Worm (Caenorhabditis elegans) whole organism, young adult: ENCODE measurements around the gene srh-2.
A peak's percentile ranks its signal among the peaks of the same experiment; 100 is the strongest.

Source experiments
- C06A6.2 ChIP-seq: fragments of 200-800 bp; sonication (Bioruptor generic); conservative IDR thresholded peaks from 2 replicates; pipeline ENCODE4 v1.3.6; 2022; ENCODE audit warnings: missing genetic modification characterization, missing compliant biosample characterization
- D2030.7 ChIP-seq: fragments of 200-800 bp; sonication (Bioruptor generic); IDR thresholded peaks from 2 replicates; pipeline ENCODE4 v1.3.6; 2022; ENCODE audit warnings: missing genetic modification reagents, missing genetic modification characterization, missing compliant biosample characterization
- F22D6.2 ChIP-seq: sonication (generic microtip); optimal IDR thresholded peaks from 2 replicates; lab custom pipeline; 2016; ENCODE audit warnings: mild to moderate bottlenecking, missing genetic modification characterization, missing compliant biosample characterization
- F37B4.10 ChIP-seq: fragments of 200-800 bp; sonication (Bioruptor generic); IDR thresholded peaks from 2 replicates; pipeline ENCODE4 v1.3.6; 2022; ENCODE audit warnings: missing genetic modification characterization, missing compliant biosample characterization
- F52B5.7 ChIP-seq: sonication (generic microtip); optimal IDR thresholded peaks from 2 replicates; lab custom pipeline; 2016; ENCODE audit warnings: mild to moderate bottlenecking, missing genetic modification characterization, missing compliant biosample characterization
- K12H6.12 ChIP-seq: fragments of 200-800 bp; sonication (Bioruptor generic); optimal IDR thresholded peaks from 2 replicates; lab custom pipeline; 2018; ENCODE audit warnings: mild to moderate bottlenecking, missing genetic modification characterization, missing compliant biosample characterization
- T26A5.8 ChIP-seq: sonication (generic microtip); optimal IDR thresholded peaks from 2 replicates; lab custom pipeline; 2016; ENCODE audit warnings: missing genetic modification characterization, missing compliant biosample characterization
- Y53G8AR.9 ChIP-seq: fragments of 200-800 bp; sonication (Bioruptor generic); conservative IDR thresholded peaks from 2 replicates; pipeline ENCODE4 v1.3.6; 2022; ENCODE audit warnings: missing genetic modification reagents, missing genetic modification characterization, missing compliant biosample characterization
- Y79H2A.3 ChIP-seq: fragments of 200-800 bp; sonication (Bioruptor generic); conservative IDR thresholded peaks from 2 replicates; pipeline ENCODE4 v1.3.6; 2022; ENCODE audit warnings: missing genetic modification reagents, missing genetic modification characterization, missing compliant biosample characterization
- ZK185.1 ChIP-seq: sonication (generic microtip); optimal IDR thresholded peaks from 2 replicates; lab custom pipeline; 2016; ENCODE audit warnings: mild to moderate bottlenecking, missing genetic modification characterization, missing compliant biosample characterization; ENCODE audit not compliant: poor library complexity, severe bottlenecking
- akir-1 ChIP-seq: fragments of 200-800 bp; sonication (Bioruptor generic); optimal IDR thresholded peaks from 2 replicates; lab custom pipeline; 2018; ENCODE audit warnings: mild to moderate bottlenecking, missing genetic modification characterization, moderate library complexity, missing compliant biosample characterization
- ama-1 ChIP-seq, 3 experiments: fragments of 150-350 bp in 1 of 3; sonication (generic microtip) in 2 of 3; optimal IDR thresholded peaks; 2 replicates each; lab custom pipeline; 2014 to 2018; ENCODE audit warnings: missing biosample characterization in 2 of 3, missing genetic modification characterization in 2 of 3, missing genetic modification reagents in 2 of 3
- atf-7 ChIP-seq: sonication (generic microtip); optimal IDR thresholded peaks from 2 replicates; lab custom pipeline; 2017; ENCODE audit warnings: mild to moderate bottlenecking, missing genetic modification characterization, missing compliant biosample characterization
- athp-1 ChIP-seq: sonication (generic microtip); optimal IDR thresholded peaks from 2 replicates; lab custom pipeline; 2017; ENCODE audit warnings: mild to moderate bottlenecking, missing genetic modification characterization, missing compliant biosample characterization
- attf-5 ChIP-seq: fragments of 200-800 bp; sonication (Bioruptor generic); optimal IDR thresholded peaks from 2 replicates; lab custom pipeline; 2018; ENCODE audit warnings: mild to moderate bottlenecking, missing genetic modification characterization, missing compliant biosample characterization
- attf-6 ChIP-seq: fragments of 200-800 bp; sonication (Bioruptor generic); IDR thresholded peaks from 2 replicates; pipeline ENCODE4 v1.3.6; 2022; ENCODE audit warnings: missing genetic modification reagents, missing genetic modification characterization, missing compliant biosample characterization
- ccch-3 ChIP-seq: fragments of 200-800 bp; sonication (Bioruptor generic); optimal IDR thresholded peaks from 2 replicates; lab custom pipeline; 2018; ENCODE audit warnings: mild to moderate bottlenecking, missing genetic modification characterization, missing compliant biosample characterization
- ceh-27 ChIP-seq: fragments of 200-800 bp; sonication (Bioruptor generic); optimal IDR thresholded peaks from 2 replicates; lab custom pipeline; 2018; ENCODE audit warnings: mild to moderate bottlenecking, missing genetic modification characterization, moderate library complexity, missing compliant biosample characterization
- ceh-79 ChIP-seq: sonication (generic microtip); optimal IDR thresholded peaks from 2 replicates; lab custom pipeline; 2017; ENCODE audit warnings: mild to moderate bottlenecking, missing genetic modification characterization, missing compliant biosample characterization
- ceh-91 ChIP-seq: fragments of 200-800 bp; sonication (Bioruptor generic); IDR thresholded peaks from 2 replicates; pipeline ENCODE4 v1.3.6; 2022; ENCODE audit warnings: missing genetic modification reagents, missing genetic modification characterization, missing compliant biosample characterization
- chd-7 ChIP-seq: sonication (generic microtip); optimal IDR thresholded peaks from 2 replicates; lab custom pipeline; 2016; ENCODE audit warnings: mild to moderate bottlenecking, missing genetic modification characterization, moderate library complexity, missing compliant biosample characterization
- dpff-1 ChIP-seq: sonication (generic microtip); optimal IDR thresholded peaks from 2 replicates; lab custom pipeline; 2017; ENCODE audit warnings: mild to moderate bottlenecking, missing genetic modification characterization, missing compliant biosample characterization
- dpl-1 ChIP-seq: fragments of 150-350 bp; optimal IDR thresholded peaks from 2 replicates; lab custom pipeline; 2014; ENCODE audit warnings: missing biosample characterization, missing genetic modification reagents, missing genetic modification characterization
- efl-1 ChIP-seq: fragments of 150-350 bp; optimal IDR thresholded peaks from 2 replicates; lab custom pipeline; 2014; ENCODE audit warnings: missing biosample characterization, missing genetic modification reagents, missing genetic modification characterization
- egl-18 ChIP-seq: fragments of 200-800 bp; sonication (Bioruptor generic); IDR thresholded peaks from 2 replicates; pipeline ENCODE4 v1.3.6; 2022; ENCODE audit warnings: missing genetic modification reagents, missing genetic modification characterization, missing compliant biosample characterization
- egl-44 ChIP-seq: fragments of 200-800 bp; sonication (Bioruptor generic); IDR thresholded peaks from 2 replicates; pipeline ENCODE4 v1.3.6; 2022; ENCODE audit warnings: missing genetic modification reagents, missing genetic modification characterization, missing compliant biosample characterization
- ekl-4 ChIP-seq: fragments of 200-800 bp; sonication (Bioruptor generic); IDR thresholded peaks from 2 replicates; pipeline ENCODE4 v1.3.6; 2022; ENCODE audit warnings: missing genetic modification reagents, missing genetic modification characterization, missing compliant biosample characterization
- ets-4 ChIP-seq: fragments of 200-800 bp; sonication (Bioruptor generic); optimal IDR thresholded peaks from 2 replicates; lab custom pipeline; 2018; ENCODE audit warnings: mild to moderate bottlenecking, missing genetic modification characterization, missing compliant biosample characterization
- gei-17 ChIP-seq: fragments of 200-800 bp; sonication (Bioruptor generic); optimal IDR thresholded peaks from 2 replicates; lab custom pipeline; 2018; ENCODE audit warnings: mild to moderate bottlenecking, missing genetic modification characterization, missing compliant biosample characterization
- hrde-1 ChIP-seq: sonication (generic microtip); optimal IDR thresholded peaks from 2 replicates; lab custom pipeline; 2016; ENCODE audit warnings: missing genetic modification characterization, mild to moderate bottlenecking, missing compliant biosample characterization, moderate library complexity, missing genotype, missing genetic modification reagents, borderline replicate concordance
- lin-40 ChIP-seq: sonication (generic microtip); optimal IDR thresholded peaks from 2 replicates; lab custom pipeline; 2016; ENCODE audit warnings: missing genetic modification characterization, mild to moderate bottlenecking, missing compliant biosample characterization, missing genotype, missing genetic modification reagents
- lir-1 ChIP-seq: fragments of 200-800 bp; sonication (Bioruptor generic); conservative IDR thresholded peaks from 2 replicates; pipeline ENCODE4 v1.3.6; 2022; ENCODE audit warnings: missing genetic modification reagents, missing genetic modification characterization, missing compliant biosample characterization
- madf-10 ChIP-seq: sonication (generic microtip); optimal IDR thresholded peaks from 2 replicates; lab custom pipeline; 2016; ENCODE audit warnings: mild to moderate bottlenecking, missing genetic modification characterization, missing compliant biosample characterization
- mcd-1 ChIP-seq: fragments of 200-800 bp; sonication (Bioruptor generic); IDR thresholded peaks from 2 replicates; pipeline ENCODE4 v1.3.6; 2022; ENCODE audit warnings: missing genetic modification reagents, missing genetic modification characterization, missing compliant biosample characterization
- nfya-2 ChIP-seq: fragments of 200-800 bp; sonication (Bioruptor generic); IDR thresholded peaks from 2 replicates; pipeline ENCODE4 v1.3.6; 2022; ENCODE audit warnings: missing genetic modification reagents, missing genetic modification characterization, missing compliant biosample characterization
- nfyb-1 ChIP-seq: fragments of 200-800 bp; sonication (Bioruptor generic); IDR thresholded peaks from 2 replicates; pipeline ENCODE4 v1.3.6; 2022; ENCODE audit warnings: missing genetic modification reagents, missing genetic modification characterization, missing compliant biosample characterization
- nhr-120 ChIP-seq: fragments of 200-800 bp; sonication (Bioruptor generic); IDR thresholded peaks from 2 replicates; pipeline ENCODE4 v1.3.6; 2022; ENCODE audit warnings: missing genetic modification characterization, missing compliant biosample characterization
- nhr-179 ChIP-seq: sonication (generic microtip); optimal IDR thresholded peaks from 2 replicates; lab custom pipeline; 2016; ENCODE audit warnings: mild to moderate bottlenecking, missing genetic modification characterization, missing compliant biosample characterization
- nhr-80 ChIP-seq: sonication (generic microtip); optimal IDR thresholded peaks from 2 replicates; lab custom pipeline; 2016; ENCODE audit warnings: missing genetic modification characterization, missing compliant biosample characterization
- pbrm-1 ChIP-seq: fragments of 200-800 bp; sonication (Bioruptor generic); IDR thresholded peaks from 2 replicates; pipeline ENCODE4 v1.3.6; 2022; ENCODE audit warnings: missing genetic modification reagents, missing genetic modification characterization, missing compliant biosample characterization
- rcor-1 ChIP-seq: fragments of 200-800 bp; sonication (Bioruptor generic); IDR thresholded peaks from 2 replicates; pipeline ENCODE4 v1.3.6; 2022; ENCODE audit warnings: missing genetic modification reagents, missing genetic modification characterization, missing compliant biosample characterization
- sdz-38 ChIP-seq: sonication (generic microtip); optimal IDR thresholded peaks from 2 replicates; lab custom pipeline; 2016; ENCODE audit warnings: missing genotype, missing genetic modification characterization, missing compliant biosample characterization
- snpc-1.3 ChIP-seq: sonication (generic microtip); optimal IDR thresholded peaks from 2 replicates; lab custom pipeline; 2017; ENCODE audit warnings: missing genetic modification characterization, mild to moderate bottlenecking, missing compliant biosample characterization, antibody characterized with exemption, moderate library complexity, missing genotype, missing genetic modification reagents; ENCODE audit not compliant: insufficient read depth
- snpc-3.4 ChIP-seq: sonication (generic microtip); optimal IDR thresholded peaks from 2 replicates; lab custom pipeline; 2017; ENCODE audit warnings: missing genetic modification characterization, mild to moderate bottlenecking, missing compliant biosample characterization, antibody characterized with exemption, moderate library complexity, missing genotype, missing genetic modification reagents
- sptf-2 ChIP-seq: fragments of 200-800 bp; sonication (Bioruptor generic); optimal IDR thresholded peaks from 2 replicates; lab custom pipeline; 2018; ENCODE audit warnings: mild to moderate bottlenecking, missing genetic modification characterization, missing compliant biosample characterization
- tbx-9 ChIP-seq: sonication (generic microtip); optimal IDR thresholded peaks from 2 replicates; lab custom pipeline; 2016; ENCODE audit warnings: borderline replicate concordance, missing genetic modification characterization, inconsistent platforms, missing compliant biosample characterization
- zim-3 ChIP-seq: sonication (generic microtip); optimal IDR thresholded peaks from 2 replicates; lab custom pipeline; 2017; ENCODE audit warnings: mild to moderate bottlenecking, missing genetic modification characterization, moderate library complexity, missing compliant biosample characterization

srh-2 gene

DNA sequence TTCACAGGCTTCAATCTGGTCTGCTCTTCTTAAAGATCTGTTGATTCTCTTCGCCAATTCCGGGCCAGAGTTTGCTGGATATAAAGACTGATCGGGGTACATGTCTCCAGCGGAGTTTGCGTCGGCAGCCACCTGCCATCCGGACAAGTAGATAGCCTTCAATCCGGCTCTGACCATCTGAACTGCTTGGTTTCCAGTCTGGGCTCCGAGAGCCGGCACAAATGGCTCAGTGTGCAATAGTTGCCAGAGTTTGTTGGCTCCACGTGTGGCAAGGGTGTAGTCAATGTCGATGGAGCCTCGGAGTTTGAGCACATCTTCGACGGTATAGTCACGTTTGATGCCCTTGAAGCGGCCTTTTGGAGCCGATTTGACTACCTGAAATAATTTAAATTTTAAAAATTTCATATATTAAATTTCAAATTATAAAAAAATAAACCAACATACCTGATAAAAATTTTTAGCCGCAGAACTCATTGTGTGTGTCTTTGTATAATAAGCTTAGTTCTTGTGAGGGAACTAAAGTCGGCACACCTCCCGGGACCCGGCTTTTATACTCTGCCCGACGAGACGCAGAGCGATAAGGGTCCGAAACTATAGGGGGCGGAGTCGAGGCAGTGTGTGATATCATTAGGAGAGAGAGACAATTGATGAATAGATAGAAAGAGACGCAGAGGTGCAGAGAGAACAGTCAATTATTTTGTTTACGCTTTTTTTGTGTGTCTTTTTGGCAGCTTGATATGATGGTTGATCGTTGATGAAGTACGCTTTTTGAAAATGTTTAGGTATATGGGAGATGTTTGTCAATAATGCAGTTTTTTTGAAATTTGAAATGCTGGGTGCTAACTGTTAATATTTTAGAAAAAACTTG is at the start of gene srh-2, which contains the start of gene icl-1:
srh-2 (plus strand) TSS at position 818 of the 868 bp plus-strand sequence.
icl-1 (minus strand) TSS at position 521 of the 868 bp plus-strand sequence.
- TF ChIP-seq hrde-1 (tag; lab: Kevin White, UChicago) (no peak), sptf-2 (GFP tag; lab: Kevin White, UChicago) (peak; percentile 64), lir-1 (GFP tag; lab: Robert Waterston, UW) (0 out of 2 replicates have a peak, but pooled peaks have one; percentile 12), C06A6.2 (GFP tag; lab: Robert Waterston, UW) (peak; percentile 23; the same call in 1 of the 2 replicates), nhr-80 (tag; lab: Kevin White, UChicago) (peak; percentile 13), F52B5.7 (tag; lab: Kevin White, UChicago) (peak; percentile 83), ama-1 (optimal IDR thresholded peaks at IDR 0.05; lab: Kevin White, UChicago) (peak; percentile 97), ama-1 (GFP tag; optimal IDR thresholded peaks at IDR 0.05; lab: Kevin White, UChicago) (no peak), F37B4.10 (no peak), pbrm-1 (GFP tag; lab: Robert Waterston, UW) (0 out of 2 replicates have a peak, but pooled peaks have one; percentile 26), atf-7 (tag; lab: Kevin White, UChicago) (peak; percentile 47), nhr-120 (GFP tag; lab: Robert Waterston, UW) (no peak), ZK185.1 (tag; lab: Kevin White, UChicago) (peak; percentile 27), ceh-27 (GFP tag; lab: Kevin White, UChicago) (no peak), sdz-38 (tag; lab: Kevin White, UChicago) (no peak), gei-17 (peak; percentile 35), Y53G8AR.9 (GFP tag; lab: Robert Waterston, UW) (peak; percentile 87), akir-1 (GFP tag; lab: Kevin White, UChicago) (no peak), nfya-2 (GFP tag; lab: Robert Waterston, UW) (no peak), rcor-1 (GFP tag; lab: Robert Waterston, UW) (0 out of 2 replicates have a peak, but pooled peaks have one; percentile 36), ceh-91 (no peak), athp-1 (tag; lab: Kevin White, UChicago) (peak; percentile 61), ekl-4 (no peak), ets-4 (GFP tag; lab: Kevin White, UChicago) (no peak), ccch-3 (GFP tag; lab: Kevin White, UChicago) (no peak), nhr-179 (tag; lab: Kevin White, UChicago) (no peak), egl-18 (GFP tag; lab: Robert Waterston, UW) (no peak), attf-5 (GFP tag; lab: Kevin White, UChicago) (no peak), T26A5.8 (no peak), dpl-1 (GFP tag; lab: Kevin White, UChicago) (no peak), snpc-3.4 (tag; lab: Kevin White, UChicago) (no peak), chd-7 (tag; lab: Kevin White, UChicago) (peak; percentile 42), efl-1 (GFP tag; lab: Kevin White, UChicago) (no peak), ceh-79 (tag; lab: Kevin White, UChicago) (peak; percentile 76), K12H6.12 (tag; lab: Kevin White, UChicago) (no peak), D2030.7 (GFP tag; lab: Robert Waterston, UW) (no peak), mcd-1 (GFP tag; lab: Robert Waterston, UW) (peak; percentile 56), Y79H2A.3 (GFP tag; lab: Robert Waterston, UW) (no peak), egl-44 (no peak), F22D6.2 (peak; percentile 28), tbx-9 (no peak), attf-6 (no peak), dpff-1 (tag; lab: Kevin White, UChicago) (peak; percentile 68), madf-10 (tag; lab: Kevin White, UChicago) (peak; percentile 43), nfyb-1 (GFP tag; lab: Robert Waterston, UW) (peak; percentile 68), snpc-1.3 (tag; lab: Kevin White, UChicago) (no peak), zim-3 (tag; lab: Kevin White, UChicago) (peak; percentile 45), lin-40 (peak; percentile 18)
